Worm (Caenorhabditis elegans) whole organism, L2 larva: Measurements from ENCODE around the gene str-199.

Experiments
- aly-2 ChIP-seq: fragments of 150-350 bp; optimal IDR thresholded peaks from 2 replicates; lab custom pipeline; 2014; ENCODE audit warnings: missing biosample characterization, missing genetic modification characterization
- ama-1 ChIP-seq: fragments of 150-350 bp; optimal IDR thresholded peaks from 2 replicates; lab custom pipeline; 2018; ENCODE audit warnings: inconsistent platforms
- mdl-1 ChIP-seq, 2 experiments: fragments of 150-350 bp in 1 of 2; sonication (generic microtip) in 1 of 2; optimal IDR thresholded peaks; 2 replicates each; lab custom pipeline; 2017; ENCODE audit warnings: missing biosample characterization in 2 of 2, missing genetic modification characterization in 2 of 2
- snpc-4 ChIP-seq: fragments of 150-350 bp; optimal IDR thresholded peaks from 2 replicates; lab custom pipeline; 2014; ENCODE audit warnings: missing biosample characterization, missing genetic modification characterization
- unc-39 ChIP-seq: fragments of 150-350 bp; optimal IDR thresholded peaks from 2 replicates; lab custom pipeline; 2014; ENCODE audit warnings: missing biosample characterization, missing genetic modification characterization
- unc-62 ChIP-seq: fragments of 150-350 bp; optimal IDR thresholded peaks from 2 replicates; lab custom pipeline; 2014; ENCODE audit warnings: missing biosample characterization, missing genetic modification reagents, missing genetic modification characterization
- zag-1 ChIP-seq: fragments of 150-350 bp; optimal IDR thresholded peaks from 2 replicates; lab custom pipeline; 2014; ENCODE audit warnings: missing biosample characterization, missing genetic modification characterization
- ztf-4 ChIP-seq: fragments of 150-350 bp; optimal IDR thresholded peaks from 2 replicates; lab custom pipeline; 2014; ENCODE audit warnings: missing biosample characterization, missing genetic modification characterization

- no peak for TF ChIP-seq ama-1 (lab: Kevin White, UChicago)
- TF ChIP-seq ztf-4 (tag; lab: Kevin White, UChicago) = no peak
- no peak for TF ChIP-seq zag-1 (tag; lab: Kevin White, UChicago)
- no peak for TF ChIP-seq mdl-1 (tag; optimal IDR thresholded peaks at IDR 0.05; lab: Kevin White, UChicago)
- no peak for TF ChIP-seq unc-39 (tag; lab: Kevin White, UChicago)
- TF ChIP-seq unc-62 = no peak
- TF ChIP-seq snpc-4 = no peak
- TF ChIP-seq aly-2 (tag; lab: Kevin White, UChicago) = no peak
These were observed 27.4 kb upstream of the str-199 start, which contains the start of gene srbc-62 for ce11 chrV:17217690-17218089.
